Fruit fly (Drosophila melanogaster) whole organism, prepupa: ENCODE results near the gene GABA-B-R3.

Experiments
- CG16779 ChIP-seq: fragments of 200-800 bp; sonication (Bioruptor generic); optimal IDR thresholded peaks from 3 replicates; lab custom pipeline; 2017; ENCODE audit warnings: missing biosample characterization, mild to moderate bottlenecking, missing genetic modification characterization
- Eip93F ChIP-seq: fragments of 200-800 bp; sonication (Bioruptor generic); optimal IDR thresholded peaks from 2 replicates; lab custom pipeline; 2016; ENCODE audit warnings: missing biosample characterization, mild to moderate bottlenecking, missing genetic modification characterization
- fd59A ChIP-seq: fragments of 200-800 bp; sonication (Bioruptor generic); optimal IDR thresholded peaks from 2 replicates; lab custom pipeline; 2017; ENCODE audit warnings: missing biosample characterization, mild to moderate bottlenecking, missing genetic modification characterization, missing genetic modification reagents

DNA sequence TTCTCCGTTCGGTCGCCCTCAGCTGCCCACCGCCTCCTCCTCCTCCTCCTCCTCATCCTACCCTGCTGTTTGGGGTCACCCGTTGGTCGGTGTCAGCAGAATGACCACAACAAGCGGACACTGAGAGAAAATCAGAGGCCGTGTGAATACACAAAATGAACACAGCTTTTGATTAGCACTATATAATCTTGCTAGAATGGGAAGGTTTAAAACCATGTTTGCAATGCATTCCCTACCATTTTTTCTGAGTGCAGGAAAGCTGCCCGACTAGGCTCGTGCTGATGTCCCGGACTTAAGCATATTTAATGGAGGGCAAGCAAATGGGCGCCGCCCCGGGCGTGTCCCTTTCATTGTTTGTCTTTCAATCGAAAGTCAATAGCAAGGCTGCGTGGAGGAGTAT lies 31.1 kb downstream of the GABA-B-R3 start:
- no peak for TF ChIP-seq CG16779 (tag; lab: Kevin White, UChicago)
- TF ChIP-seq fd59A (GFP tag; lab: Kevin White, UChicago), result no peak
- no peak for TF ChIP-seq Eip93F (GFP tag; lab: Kevin White, UChicago)
